Worm (Caenorhabditis elegans): ENCODE data around the gene pudl-2.

pudl-2 gene

ce11 chrIV:2846264-2846663 lies 11.6 kb downstream of the pudl-2 start, which contains the start of gene Y54G2A.40:
TSS of gene Y54G2A.40 (plus strand) at chrIV:2846476.
- TF ChIP-seq lin-35 (GFP tag; optimal IDR thresholded peaks at IDR 0.05) = peak; percentile 29 to 56
- TF ChIP-seq lsy-2 (tag; optimal IDR thresholded peaks at IDR 0.05) = peak; percentile 32 to 64
- peak; percentile 3 to 70 (median 38) for TF ChIP-seq dpl-1 (GFP tag; optimal IDR thresholded peaks at IDR 0.05)
- no peak for TF ChIP-seq ces-1 (GFP tag; optimal IDR thresholded peaks at IDR 0.05)
- peak; percentile 77 for TF ChIP-seq F16B12.6 (tag; optimal IDR thresholded peaks at IDR 0.05)
- TF ChIP-seq efl-1 (optimal IDR thresholded peaks at IDR 0.05) = peak; percentile 58 to 68
- TF ChIP-seq efl-1 (GFP tag; optimal IDR thresholded peaks at IDR 0.05 in 1 of 2) = peak; percentile 31 to 56
- no peak for TF ChIP-seq nhr-76 (tag; optimal IDR thresholded peaks at IDR 0.05)
- peak; percentile 8 for TF ChIP-seq mep-1 (tag; optimal IDR thresholded peaks at IDR 0.05)
- TF ChIP-seq pax-3 (tag; optimal IDR thresholded peaks at IDR 0.05) = no peak
- no peak for TF ChIP-seq hpl-2 (GFP tag; optimal IDR thresholded peaks at IDR 0.05)
- TF ChIP-seq elt-3 (tag; optimal IDR thresholded peaks at IDR 0.05) = no peak

ce11 chrIV:2849269-2849668 lies 14.7 kb downstream of the pudl-2 start:
- TF ChIP-seq mab-9 (GFP tag; IDR thresholded peaks at IDR 0.05) (no peak), hlh-17 (GFP tag; optimal IDR thresholded peaks at IDR 0.05; ENCODE audit: borderline replicate concordance) (no peak)

DNA sequence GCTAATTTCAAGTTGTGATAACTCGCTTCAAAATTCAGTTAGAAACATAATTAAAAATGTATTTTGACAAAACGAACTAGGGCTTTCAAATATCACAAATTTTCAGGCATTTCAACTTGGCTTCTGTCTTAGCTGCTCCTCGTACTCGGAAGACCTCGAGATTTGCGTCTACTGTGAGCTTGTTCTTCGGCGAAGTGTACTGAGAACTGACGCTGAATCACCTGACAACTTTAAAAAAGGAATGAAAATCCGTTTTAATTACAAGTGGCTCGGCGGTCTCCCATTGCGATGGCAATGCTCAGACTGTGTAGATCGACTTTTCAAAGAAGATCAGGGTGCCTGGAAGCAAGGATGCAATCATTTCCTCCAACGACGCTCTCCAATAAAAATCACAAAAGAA lies 16.0 kb downstream of the pudl-2 start, which contains the start of gene clec-85:
Gene clec-85 (plus strand): TSS at position 301 of the 400 bp plus-strand sequence.
- TF ChIP-seq unc-30 (tag; optimal IDR thresholded peaks at IDR 0.05) (no peak), ceh-82 (tag; optimal IDR thresholded peaks at IDR 0.05) (no peak), mef-2 (tag; optimal IDR thresholded peaks at IDR 0.05) (no peak), elt-3 (tag; optimal IDR thresholded peaks at IDR 0.05) (no peak), ceh-63 (GFP tag; optimal IDR thresholded peaks at IDR 0.05) (no peak), ceh-90 (tag; optimal IDR thresholded peaks at IDR 0.05) (no peak)

DNA sequence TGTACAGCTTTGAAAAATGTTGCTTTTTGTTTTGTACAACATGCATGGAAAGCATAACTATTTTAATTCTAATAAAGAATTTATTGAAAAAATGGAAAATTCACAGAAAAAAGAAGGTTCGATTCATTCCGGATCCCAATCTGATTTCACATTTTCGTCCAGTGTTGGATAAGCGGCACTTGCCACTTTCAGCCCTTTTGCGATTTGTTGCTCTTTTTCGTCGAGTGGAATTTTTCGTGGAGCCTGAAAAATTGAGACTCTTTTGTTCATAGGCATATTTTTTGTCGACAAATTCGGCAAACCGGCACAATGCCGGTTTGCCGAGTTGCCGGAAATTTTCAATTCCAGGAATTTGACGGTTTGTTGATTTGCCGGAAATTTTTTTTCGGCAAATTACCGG lies 17.0 kb downstream of the pudl-2 start:
- no peak for TF ChIP-seq egl-13 (tag; optimal IDR thresholded peaks at IDR 0.05)
- no peak for TF ChIP-seq C04F5.9 (tag; optimal IDR thresholded peaks at IDR 0.05)
- TF ChIP-seq fkh-4 (tag; optimal IDR thresholded peaks at IDR 0.05; ENCODE audit: borderline replicate concordance) = no peak
- no peak for TF ChIP-seq elt-2 (tag; optimal IDR thresholded peaks at IDR 0.05)
- TF ChIP-seq grh-1 (GFP tag; IDR thresholded peaks at IDR 0.05) = no peak
- no peak for TF ChIP-seq ceh-63 (GFP tag; optimal IDR thresholded peaks at IDR 0.05)

ce11 chrIV:2853164-2853563 lies 18.5 kb downstream of the pudl-2 start, which contains the start of gene Y54G2A.49:
TSS of gene Y54G2A.49 (minus strand) at chrIV:2853264.
- no peak for TF ChIP-seq sup-37 (GFP tag; optimal IDR thresholded peaks at IDR 0.05)
- TF ChIP-seq efl-3 (GFP tag; optimal IDR thresholded peaks at IDR 0.05) = no peak
- no peak for TF ChIP-seq ceh-63 (GFP tag; optimal IDR thresholded peaks at IDR 0.05)
- TF ChIP-seq unc-98 (GFP tag; IDR thresholded peaks at IDR 0.05) = no peak
- TF ChIP-seq skn-1 (tag; optimal IDR thresholded peaks at IDR 0.05) = no peak
- no peak for TF ChIP-seq ets-5 (GFP tag; IDR thresholded peaks at IDR 0.05)
- TF ChIP-seq zag-1 (tag; optimal IDR thresholded peaks at IDR 0.05) = no peak
- TF ChIP-seq tlp-1 (tag; optimal IDR thresholded peaks at IDR 0.05) = no peak
- TF ChIP-seq ceh-8 (GFP tag; optimal IDR thresholded peaks at IDR 0.05) = no peak
- no peak for TF ChIP-seq hlh-17 (GFP tag; optimal IDR thresholded peaks at IDR 0.05; ENCODE audit: borderline replicate concordance)

DNA sequence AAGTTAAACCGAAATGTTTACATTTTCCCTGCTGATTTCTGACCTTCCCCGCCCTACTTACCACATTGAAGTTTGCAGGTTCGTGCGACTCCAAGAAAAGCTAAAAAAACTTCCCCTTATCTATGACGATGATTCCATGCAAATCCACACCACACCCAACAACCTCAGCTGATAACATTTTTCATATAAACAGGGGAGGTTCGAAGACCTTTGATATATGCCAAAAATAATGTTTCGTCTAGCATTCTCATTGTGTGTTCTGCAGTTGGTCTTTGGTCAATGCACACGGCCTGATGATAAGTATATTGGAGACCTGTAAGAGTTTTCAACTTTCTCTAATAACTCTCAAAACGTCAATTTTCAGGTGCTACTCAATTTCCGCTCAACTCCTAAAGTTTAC lies 19.5 kb downstream of the pudl-2 start:
- TF ChIP-seq elt-2 (tag; optimal IDR thresholded peaks at IDR 0.05) = peak; percentile 47
- TF ChIP-seq unc-130 (tag; optimal IDR thresholded peaks at IDR 0.05) = no peak
- no peak for TF ChIP-seq mdl-1 (tag; optimal IDR thresholded peaks at IDR 0.05)
- TF ChIP-seq efl-1 (optimal IDR thresholded peaks at IDR 0.05) = no peak
- TF ChIP-seq efl-1 (GFP tag; optimal IDR thresholded peaks at IDR 0.05 in 1 of 2) = peak in 1 of 2 experiments; percentile 62
- no peak for TF ChIP-seq ces-1 (GFP tag; optimal IDR thresholded peaks at IDR 0.05)
